Fruit fly (Drosophila melanogaster) whole organism, embryonic: ENCODE measurements around the gene Pp1-13C.

ENCODE experiments used
- C15 ChIP-seq: fragments of 200-800 bp; sonication (Bioruptor generic); IDR thresholded peaks from 3 replicates; pipeline ENCODE4 v1.3.6; 2022; ENCODE audit warnings: missing biosample characterization, missing genetic modification characterization
- CG10267 ChIP-seq: fragments of 200-800 bp; sonication (Bioruptor generic); optimal IDR thresholded peaks from 2 replicates; lab custom pipeline; 2018; ENCODE audit warnings: missing biosample characterization, mild to moderate bottlenecking, missing genetic modification characterization, moderate library complexity
- CG10543 ChIP-seq: fragments of 200-800 bp; sonication (Bioruptor generic); optimal IDR thresholded peaks from 3 replicates; lab custom pipeline; 2017; ENCODE audit warnings: missing biosample characterization, mild to moderate bottlenecking, missing genetic modification characterization, moderate library complexity
- CG10654 ChIP-seq: fragments of 200-800 bp; sonication (Bioruptor generic); optimal IDR thresholded peaks from 2 replicates; lab custom pipeline; 2016; ENCODE audit warnings: missing biosample characterization, missing genetic modification characterization
- CG10979 ChIP-seq: fragments of 200-800 bp; sonication (Bioruptor generic); optimal IDR thresholded peaks from 2 replicates; lab custom pipeline; 2018; ENCODE audit warnings: missing biosample characterization, mild to moderate bottlenecking, missing genetic modification characterization, moderate library complexity
- CG12744 ChIP-seq: fragments of 200-800 bp; sonication (Bioruptor generic); optimal IDR thresholded peaks from 2 replicates; lab custom pipeline; 2016; ENCODE audit warnings: missing biosample characterization, missing genetic modification characterization
- CG13624 ChIP-seq: fragments of 200-800 bp; sonication (Bioruptor generic); optimal IDR thresholded peaks from 2 replicates; lab custom pipeline; 2016; ENCODE audit warnings: missing biosample characterization, missing genetic modification characterization
- CG15696 ChIP-seq: fragments of 200-800 bp; sonication (Bioruptor generic); optimal IDR thresholded peaks from 2 replicates; lab custom pipeline; 2019; ENCODE audit warnings: missing biosample characterization, mild to moderate bottlenecking, missing genetic modification characterization, moderate library complexity
- CG17568 ChIP-seq: fragments of 200-800 bp; sonication (Bioruptor generic); optimal IDR thresholded peaks from 2 replicates; lab custom pipeline; 2018; ENCODE audit warnings: missing biosample characterization, mild to moderate bottlenecking, missing genetic modification characterization, moderate library complexity
- CG17829 ChIP-seq: fragments of 200-800 bp; optimal IDR thresholded peaks from 2 replicates; lab custom pipeline; 2019; ENCODE audit warnings: missing biosample characterization, mild to moderate bottlenecking, missing genetic modification characterization, moderate library complexity
- CG18619 ChIP-seq: fragments of 200-800 bp; sonication (Bioruptor generic); optimal IDR thresholded peaks from 3 replicates; lab custom pipeline; 2017; ENCODE audit warnings: missing biosample characterization, mild to moderate bottlenecking, missing genetic modification characterization
- CG2120 ChIP-seq: fragments of 200-800 bp; sonication (Bioruptor generic); optimal IDR thresholded peaks from 3 replicates; lab custom pipeline; 2016; ENCODE audit warnings: missing biosample characterization, missing genetic modification characterization
- CG2199 ChIP-seq: fragments of 200-800 bp; sonication (Bioruptor generic); IDR thresholded peaks from 3 replicates; pipeline ENCODE4 v1.3.6; 2022; ENCODE audit warnings: missing biosample characterization, missing genetic modification characterization
- CG3065 ChIP-seq: fragments of 200-800 bp; sonication (Bioruptor generic); optimal IDR thresholded peaks from 2 replicates; lab custom pipeline; 2016; ENCODE audit warnings: missing biosample characterization, missing genetic modification characterization
- CG31365 ChIP-seq: fragments of 200-800 bp; sonication (Bioruptor generic); optimal IDR thresholded peaks from 2 replicates; lab custom pipeline; 2018; ENCODE audit warnings: missing biosample characterization, mild to moderate bottlenecking, missing genetic modification characterization
- CG4360 ChIP-seq: fragments of 200-800 bp; sonication (Bioruptor generic); IDR thresholded peaks from 2 replicates; pipeline ENCODE4 v1.3.6; 2022; ENCODE audit warnings: missing biosample characterization, missing genetic modification characterization
- CG4730 ChIP-seq: fragments of 200-800 bp; sonication (Bioruptor generic); IDR thresholded peaks from 2 replicates; pipeline ENCODE4 v1.3.6; 2022; ENCODE audit warnings: missing biosample characterization, missing genetic modification characterization
- CG6254 ChIP-seq: fragments of 200-800 bp; sonication (Bioruptor generic); optimal IDR thresholded peaks from 3 replicates; lab custom pipeline; 2017; ENCODE audit warnings: mild to moderate bottlenecking, missing biosample characterization, missing genetic modification reagents, missing genetic modification characterization
- CG7839 ChIP-seq: fragments of 200-800 bp; sonication (Bioruptor generic); optimal IDR thresholded peaks from 3 replicates; lab custom pipeline; 2018; ENCODE audit warnings: missing biosample characterization, mild to moderate bottlenecking, missing genetic modification characterization, moderate library complexity
- Dll ChIP-seq: fragments of 200-800 bp; sonication (Bioruptor generic); IDR thresholded peaks from 4 replicates; pipeline ENCODE4 v1.3.6; 2022; ENCODE audit warnings: missing biosample characterization, missing genetic modification characterization; ENCODE audit not compliant: partially characterized antibody
- Elba2 ChIP-seq: fragments of 200-800 bp; sonication (Bioruptor generic); optimal IDR thresholded peaks from 3 replicates; lab custom pipeline; 2016; ENCODE audit warnings: missing biosample characterization, missing genetic modification characterization
- Ets65A ChIP-seq: fragments of 200-800 bp; sonication (Bioruptor generic); peaks from one replicate; lab custom pipeline; 2016; ENCODE audit warnings: missing biosample characterization, missing genetic modification characterization
- GATAe ChIP-seq: fragments of 200-800 bp; sonication (Bioruptor generic); conservative IDR thresholded peaks from 2 replicates; pipeline ENCODE4 v1.3.6; 2022; ENCODE audit warnings: missing biosample characterization, missing genetic modification characterization
- HmgZ ChIP-seq: fragments of 200-800 bp; sonication (Bioruptor generic); optimal IDR thresholded peaks from 2 replicates; lab custom pipeline; 2018; ENCODE audit warnings: missing biosample characterization, mild to moderate bottlenecking, missing genetic modification characterization
- Hsf ChIP-seq: fragments of 200-800 bp; sonication (Bioruptor generic); optimal IDR thresholded peaks from 3 replicates; lab custom pipeline; 2016; ENCODE audit warnings: missing biosample characterization, missing genetic modification characterization
- Jarid2 ChIP-seq: fragments of 200-800 bp; sonication (Bioruptor generic); optimal IDR thresholded peaks from 3 replicates; lab custom pipeline; 2017; ENCODE audit warnings: mild to moderate bottlenecking, missing biosample characterization, missing genetic modification reagents, missing genetic modification characterization
- Mes4 ChIP-seq: fragments of 200-800 bp; sonication (Bioruptor generic); optimal IDR thresholded peaks from 2 replicates; lab custom pipeline; 2016; ENCODE audit warnings: missing biosample characterization, missing genetic modification characterization
- Oli ChIP-seq: fragments of 200-800 bp; sonication (Bioruptor generic); optimal IDR thresholded peaks from 2 replicates; lab custom pipeline; 2018; ENCODE audit warnings: missing biosample characterization, mild to moderate bottlenecking, missing genetic modification characterization, moderate library complexity
- Ptx1 ChIP-seq: fragments of 200-800 bp; sonication (Bioruptor generic); IDR thresholded peaks from 2 replicates; pipeline ENCODE4 v1.3.6; 2022; ENCODE audit warnings: missing biosample characterization, missing genetic modification characterization
- Sry-β ChIP-seq: fragments of 200-800 bp; sonication (Bioruptor generic); optimal IDR thresholded peaks from 2 replicates; lab custom pipeline; 2018; ENCODE audit warnings: missing biosample characterization, mild to moderate bottlenecking, missing genetic modification characterization, moderate library complexity
- Taf1 ChIP-seq: fragments of 200-800 bp; sonication (Bioruptor generic); IDR thresholded peaks from 2 replicates; pipeline ENCODE4 v1.3.6; 2022; ENCODE audit warnings: missing biosample characterization, missing genetic modification characterization
- Xbp1 ChIP-seq: fragments of 200-800 bp; sonication (Bioruptor generic); optimal IDR thresholded peaks from 3 replicates; lab custom pipeline; 2016; ENCODE audit warnings: missing biosample characterization, mild to moderate bottlenecking, missing genetic modification characterization
- bigmax ChIP-seq: fragments of 200-800 bp; sonication (Bioruptor generic); optimal IDR thresholded peaks from 2 replicates; lab custom pipeline; 2018; ENCODE audit warnings: missing biosample characterization, mild to moderate bottlenecking, missing genetic modification characterization
- cad ChIP-seq: fragments of >200 bp; optimal IDR thresholded peaks from 2 replicates; lab custom pipeline; 2017; ENCODE audit warnings: missing biosample characterization, missing genetic modification characterization
- crp ChIP-seq, 2 experiments: fragments of 200-800 bp; sonication (Bioruptor generic); optimal IDR thresholded peaks; 2 replicates in 1 of 2; 3 replicates in 1 of 2; lab custom pipeline; 2017; ENCODE audit warnings: missing biosample characterization in 2 of 2, missing genetic modification characterization in 2 of 2, mild to moderate bottlenecking in 1 of 2, moderate library complexity in 1 of 2
- dmrt99B ChIP-seq: fragments of 200-800 bp; sonication (Bioruptor generic); optimal IDR thresholded peaks from 2 replicates; lab custom pipeline; 2018; ENCODE audit warnings: missing biosample characterization, mild to moderate bottlenecking, missing genetic modification characterization, moderate library complexity
- eve ChIP-seq, 2 experiments: fragments of >200 bp; optimal IDR thresholded peaks; 2 replicates each; lab custom pipeline; 2017; ENCODE audit warnings: missing biosample characterization in 2 of 2, missing genetic modification characterization in 2 of 2
- lbe ChIP-seq: fragments of 200-800 bp; sonication (Bioruptor generic); optimal IDR thresholded peaks from 2 replicates; lab custom pipeline; 2016; ENCODE audit warnings: missing biosample characterization, mild to moderate bottlenecking, missing genetic modification characterization
- lilli ChIP-seq: fragments of 200-800 bp; sonication (Bioruptor generic); optimal IDR thresholded peaks from 3 replicates; lab custom pipeline; 2016; ENCODE audit warnings: missing biosample characterization, missing genetic modification characterization
- mam ChIP-seq: fragments of 200-800 bp; sonication (Bioruptor generic); optimal IDR thresholded peaks from 3 replicates; lab custom pipeline; 2016; ENCODE audit warnings: missing biosample characterization, missing genetic modification characterization
- mirr ChIP-seq: fragments of 200-800 bp; sonication (Bioruptor generic); optimal IDR thresholded peaks from 3 replicates; lab custom pipeline; 2018; ENCODE audit warnings: missing biosample characterization, mild to moderate bottlenecking, missing genetic modification characterization
- org-1 ChIP-seq: fragments of 200-800 bp; sonication (Bioruptor generic); optimal IDR thresholded peaks from 2 replicates; lab custom pipeline; 2017; ENCODE audit warnings: missing biosample characterization, missing genetic modification characterization
- phol ChIP-seq: fragments of 200-800 bp; sonication (Bioruptor generic); optimal IDR thresholded peaks from 3 replicates; lab custom pipeline; 2018; ENCODE audit warnings: missing biosample characterization, mild to moderate bottlenecking, missing genetic modification characterization, moderate library complexity
- sc ChIP-seq, 3 experiments: fragments of >200 bp in 2 of 3; fragments of 200-800 bp in 1 of 3; sonication (Bioruptor generic) in 1 of 3; optimal IDR thresholded peaks; 2 replicates in 2 of 3; 3 replicates in 1 of 3; lab custom pipeline; 2017; ENCODE audit warnings: mild to moderate bottlenecking in 1 of 3, missing biosample characterization in 1 of 3, missing genetic modification characterization in 1 of 3, missing genetic modification reagents in 1 of 3
- slbo ChIP-seq: fragments of 200-800 bp; sonication (Bioruptor generic); IDR thresholded peaks from 2 replicates; pipeline ENCODE4 v1.3.6; 2022; ENCODE audit warnings: missing biosample characterization, missing genetic modification characterization
- tap ChIP-seq: fragments of 200-800 bp; optimal IDR thresholded peaks from 3 replicates; lab custom pipeline; 2019; ENCODE audit warnings: missing biosample characterization, mild to moderate bottlenecking, missing genetic modification characterization, moderate library complexity
- wek ChIP-seq: fragments of 200-800 bp; sonication (Bioruptor generic); optimal IDR thresholded peaks from 3 replicates; lab custom pipeline; 2018; ENCODE audit warnings: missing biosample characterization, mild to moderate bottlenecking, missing genetic modification characterization, moderate library complexity
- zf30C ChIP-seq: fragments of 200-800 bp; sonication (Bioruptor generic); optimal IDR thresholded peaks from 3 replicates; lab custom pipeline; 2018; ENCODE audit warnings: missing biosample characterization, mild to moderate bottlenecking, missing genetic modification characterization
- zfh1 ChIP-seq: fragments of 200-800 bp; sonication (Bioruptor generic); IDR thresholded peaks from 3 replicates; pipeline ENCODE4 v1.3.6; 2022; ENCODE audit warnings: missing biosample characterization, missing genetic modification characterization

Gene Pp1-13C

DNA sequence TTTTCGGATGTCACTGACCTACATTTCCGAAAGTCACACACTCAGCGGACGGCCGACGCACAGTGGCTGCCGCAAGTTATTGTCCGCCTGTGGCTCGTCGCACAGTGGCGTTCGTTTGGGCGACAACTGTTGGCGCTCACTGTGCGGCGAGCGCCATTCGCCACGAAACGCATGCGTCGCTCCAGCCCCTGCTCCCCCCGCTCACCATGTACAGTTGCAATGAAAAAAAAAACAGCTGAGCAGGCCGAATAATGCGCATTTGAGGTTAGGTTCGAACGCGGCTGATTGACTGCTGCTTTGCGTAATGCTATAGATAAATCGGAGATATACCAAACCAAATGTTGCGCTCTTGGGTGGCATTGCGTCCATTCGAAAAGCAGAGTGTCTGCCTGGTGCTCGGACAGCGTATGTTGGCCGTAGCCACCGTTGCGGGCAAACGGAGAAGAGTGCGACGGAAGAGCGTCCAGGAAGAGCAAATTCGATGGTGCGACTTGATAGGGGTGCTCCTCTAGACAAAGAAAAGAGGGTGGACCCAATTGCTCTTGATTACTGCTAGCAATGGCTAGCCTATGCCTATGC is 37.5 kb downstream of the Pp1-13C start (continued):
- TF ChIP-seq bigmax (peak; percentile 100), Dll (GFP tag; lab: Robert Waterston, UW) (0 out of 4 replicates have a peak, but pooled peaks have one; percentile 39), eve (GFP tag; optimal IDR thresholded peaks at IDR 0.05; lab: Kevin White, UChicago) (no peak), lilli (GFP tag; lab: Kevin White, UChicago) (peak; percentile 91), slbo (peak; percentile 97), dmrt99B (tag; lab: Kevin White, UChicago) (peak; percentile 73), cad (GFP tag; lab: Kevin White, UChicago) (no peak), CG4730 (peak; percentile 81), Elba2 (GFP tag; lab: Kevin White, UChicago) (no peak), CG13624 (GFP tag; lab: Kevin White, UChicago) (peak; percentile 90), Taf1 (GFP tag; lab: Robert Waterston, UW) (peak; percentile 82), CG12744 (GFP tag; lab: Kevin White, UChicago) (peak; percentile 52), Mes4 (GFP tag; lab: Kevin White, UChicago) (peak; percentile 78), CG2120 (GFP tag; lab: Kevin White, UChicago) (peak; percentile 90), org-1 (peak; percentile 70), Sry-β (GFP tag; lab: Kevin White, UChicago) (no peak), CG15696 (tag; lab: Kevin White, UChicago) (peak; percentile 37), HmgZ (peak; percentile 85), CG3065 (GFP tag; lab: Kevin White, UChicago) (peak; percentile 36), Ptx1 (GFP tag; lab: Robert Waterston, UW) (peak; percentile 90), C15 (GFP tag; lab: Robert Waterston, UW) (peak; percentile 63; the same call in 1 of the 3 replicates), GATAe (peak; percentile 37; the same call in 1 of the 2 replicates), CG17829 (tag; lab: Kevin White, UChicago) (peak; percentile 67), CG2199 (GFP tag; lab: Robert Waterston, UW) (peak; percentile 91), wek (GFP tag; lab: Kevin White, UChicago) (peak; percentile 68), CG7839 (tag; lab: Kevin White, UChicago) (peak; percentile 77), phol (tag; lab: Kevin White, UChicago) (peak; percentile 53), CG31365 (peak; percentile 54), CG18619 (peak; percentile 79), CG4360 (GFP tag; lab: Robert Waterston, UW) (peak; percentile 59), zfh1 (GFP tag; lab: Robert Waterston, UW) (peak; percentile 94), sc (optimal IDR thresholded peaks at IDR 0.05; lab: Kevin White, UChicago) (no peak), sc (GFP tag; optimal IDR thresholded peaks at IDR 0.05; lab: Kevin White, UChicago) (peak; percentile 32), crp (GFP tag; optimal IDR thresholded peaks at IDR 0.05; lab: Kevin White, UChicago) (peak; percentile 36 to 95), lbe (GFP tag; lab: Kevin White, UChicago) (peak; percentile 41), CG10267 (tag; lab: Kevin White, UChicago) (peak; percentile 42), Jarid2 (GFP tag; lab: Kevin White, UChicago) (no peak), tap (tag; lab: Kevin White, UChicago) (peak; percentile 61), CG17568 (GFP tag; lab: Kevin White, UChicago) (no peak), zf30C (GFP tag; lab: Kevin White, UChicago) (no peak), Ets65A (GFP tag; lab: Kevin White, UChicago) (peak; percentile 98), mirr (GFP tag; lab: Kevin White, UChicago) (peak; percentile 88), Oli (tag; lab: Kevin White, UChicago) (peak; percentile 61), CG10654 (peak; percentile 64), CG10543 (GFP tag; lab: Kevin White, UChicago) (peak; percentile 97), mam (peak; percentile 92), CG6254 (GFP tag; lab: Kevin White, UChicago) (peak; percentile 42), Hsf (peak; percentile 85), Xbp1 (GFP tag; lab: Kevin White, UChicago) (peak; percentile 91), CG10979 (tag; lab: Kevin White, UChicago) (peak; percentile 60)
